Worm (Caenorhabditis elegans) whole organism, L4 larva: ENCODE results near the gene pas-1.

Experiments
- daf-16 ChIP-seq, 3 experiments: sonication (generic microtip); optimal IDR thresholded peaks; 2 replicates each; lab custom pipeline; 2016 to 2017; ENCODE audit warnings: missing genetic modification characterization in 3 of 3, missing genetic modification reagents in 3 of 3, mild to moderate bottlenecking in 2 of 3, missing compliant biosample characterization in 2 of 3, missing biosample characterization in 1 of 3, moderate library complexity in 1 of 3
- dpl-1 ChIP-seq: fragments of 150-350 bp; optimal IDR thresholded peaks from 2 replicates; lab custom pipeline; 2014; ENCODE audit warnings: missing biosample characterization, missing genetic modification reagents, missing genetic modification characterization
- fkh-10 ChIP-seq: fragments of 150-350 bp; optimal IDR thresholded peaks from 2 replicates; lab custom pipeline; 2014; ENCODE audit warnings: missing biosample characterization, missing genetic modification reagents, missing genetic modification characterization
- lin-39 ChIP-seq: fragments of 150-350 bp; optimal IDR thresholded peaks from 2 replicates; lab custom pipeline; 2014; ENCODE audit warnings: missing biosample characterization, missing genetic modification reagents, missing genetic modification characterization
- lir-3 ChIP-seq: sonication (generic microtip); optimal IDR thresholded peaks from 2 replicates; lab custom pipeline; 2016; ENCODE audit warnings: mild to moderate bottlenecking, missing genetic modification characterization, missing compliant biosample characterization
- nhr-77 ChIP-seq: fragments of 150-350 bp; optimal IDR thresholded peaks from 2 replicates; lab custom pipeline; 2014; ENCODE audit warnings: missing biosample characterization, missing genetic modification characterization
- snpc-4 ChIP-seq: fragments of 150-350 bp; optimal IDR thresholded peaks from 2 replicates; lab custom pipeline; 2014; ENCODE audit warnings: missing biosample characterization, missing genetic modification characterization
- zag-1 ChIP-seq: fragments of 150-350 bp; optimal IDR thresholded peaks from 2 replicates; lab custom pipeline; 2014; ENCODE audit warnings: missing biosample characterization, missing genetic modification characterization
- zip-11 ChIP-seq: fragments of 200-800 bp; sonication (Bioruptor generic); IDR thresholded peaks from 2 replicates; pipeline ENCODE4 v1.3.6; 2022; ENCODE audit warnings: missing genetic modification characterization, missing compliant biosample characterization

- TF ChIP-seq lin-39 (no peak), daf-16 (GFP tag; optimal IDR thresholded peaks at IDR 0.05; lab: Kevin White, UChicago) (no peak), daf-16 (tag; optimal IDR thresholded peaks at IDR 0.05; lab: Kevin White, UChicago) (no peak), nhr-77 (tag; lab: Kevin White, UChicago) (no peak), zag-1 (no peak), lir-3 (tag; lab: Kevin White, UChicago) (no peak), zip-11 (GFP tag; lab: Robert Waterston, UW) (no peak), fkh-10 (GFP tag; lab: Kevin White, UChicago) (no peak), snpc-4 (no peak), dpl-1 (GFP tag; lab: Kevin White, UChicago) (no peak)
These were observed 11.2 kb upstream of the pas-1 start for ce11 chrV:14433584-14433983.
